Fruit fly (Drosophila melanogaster): ENCODE results near the gene RpL32.
A peak's percentile ranks its signal among the peaks of the same experiment; 100 is the strongest.

Gene RpL32

dm6 chr3R:30046029-30047001 lies at the start of gene RpL32, which contains the start of gene CG7943:
TSS of gene RpL32 (minus strand) at chr3R:30046161.
TSS of gene CG7943 (plus strand) at chr3R:30046470.
- peak; percentile 87 for TF ChIP-seq CG33017 (tag; optimal IDR thresholded peaks at IDR 0.05)
- TF ChIP-seq Hr96 (GFP tag; optimal IDR thresholded peaks at IDR 0.05): peak; percentile 99
- peak; percentile 91 for TF ChIP-seq Clk (GFP tag; optimal IDR thresholded peaks at IDR 0.05)
- TF ChIP-seq bab1 (GFP tag; optimal IDR thresholded peaks at IDR 0.05): peak; percentile 97
- TF ChIP-seq CG7045 (GFP tag; optimal IDR thresholded peaks at IDR 0.05): peak; percentile 93
- TF ChIP-seq CG7101 (tag; optimal IDR thresholded peaks at IDR 0.05): peak; percentile 94
- TF ChIP-seq pad (GFP tag; optimal IDR thresholded peaks at IDR 0.05): peak; percentile 86
- TF ChIP-seq ovo (GFP tag; optimal IDR thresholded peaks at IDR 0.05): peak; percentile 96
- TF ChIP-seq kay (GFP tag; ENCODE audit: borderline replicate concordance): no peak
- peak; percentile 97 for TF ChIP-seq Crg-1 (GFP tag; optimal IDR thresholded peaks at IDR 0.05)
- peak; percentile 98 for TF ChIP-seq toe (GFP tag; optimal IDR thresholded peaks at IDR 0.05)
- peak; percentile 96 for TF ChIP-seq CG1620 (GFP tag; optimal IDR thresholded peaks at IDR 0.05)
- no peak for TF ChIP-seq cnc (optimal IDR thresholded peaks at IDR 0.05)
- peak; percentile 95 for TF ChIP-seq Mnt (GFP tag; optimal IDR thresholded peaks at IDR 0.05)
- TF ChIP-seq CG12768 (GFP tag; optimal IDR thresholded peaks at IDR 0.05): peak; percentile 94
- no peak for TF ChIP-seq CG5204 (GFP tag; optimal IDR thresholded peaks at IDR 0.05)
- peak; percentile 85 for TF ChIP-seq tj (GFP tag; optimal IDR thresholded peaks at IDR 0.05)
- peak; percentile 85 for TF ChIP-seq CG14711 (tag; optimal IDR thresholded peaks at IDR 0.05)
- peak; percentile 97 for TF ChIP-seq CG11617 (GFP tag; optimal IDR thresholded peaks at IDR 0.05)
- peak; percentile 62 for TF ChIP-seq cic (GFP tag; optimal IDR thresholded peaks at IDR 0.05)

dm6 chr3R:30095381-30095780 lies 49.4 kb upstream of the RpL32 start:
- TF ChIP-seq CG5204 (GFP tag; optimal IDR thresholded peaks at IDR 0.05) (no peak), toe (GFP tag; optimal IDR thresholded peaks at IDR 0.05) (no peak), tj (GFP tag; optimal IDR thresholded peaks at IDR 0.05) (no peak), CG11617 (GFP tag; optimal IDR thresholded peaks at IDR 0.05) (no peak), Mnt (GFP tag; optimal IDR thresholded peaks at IDR 0.05) (no peak), CG7045 (GFP tag; optimal IDR thresholded peaks at IDR 0.05) (no peak), CG7101 (tag; optimal IDR thresholded peaks at IDR 0.05) (no peak), bab1 (GFP tag; optimal IDR thresholded peaks at IDR 0.05) (no peak), CG12768 (GFP tag; optimal IDR thresholded peaks at IDR 0.05) (no peak), cic (GFP tag; optimal IDR thresholded peaks at IDR 0.05) (no peak), Crg-1 (GFP tag; optimal IDR thresholded peaks at IDR 0.05) (no peak), kay (GFP tag; ENCODE audit: borderline replicate concordance) (no peak), pad (GFP tag; optimal IDR thresholded peaks at IDR 0.05) (no peak), Clk (GFP tag; optimal IDR thresholded peaks at IDR 0.05) (no peak), CG1620 (GFP tag; optimal IDR thresholded peaks at IDR 0.05) (no peak), CG33017 (tag; optimal IDR thresholded peaks at IDR 0.05) (no peak), CG14711 (tag; optimal IDR thresholded peaks at IDR 0.05) (no peak), Hr96 (GFP tag; optimal IDR thresholded peaks at IDR 0.05) (no peak), cnc (optimal IDR thresholded peaks at IDR 0.05) (no peak)

dm6 chr3R:30092700-30093044 lies 46.7 kb upstream of the RpL32 start:
- TF ChIP-seq CG1620 (GFP tag; optimal IDR thresholded peaks at IDR 0.05) (no peak), CG33017 (tag; optimal IDR thresholded peaks at IDR 0.05) (no peak), CG12768 (GFP tag; optimal IDR thresholded peaks at IDR 0.05) (no peak), CG14711 (tag; optimal IDR thresholded peaks at IDR 0.05) (no peak), ovo (GFP tag; optimal IDR thresholded peaks at IDR 0.05) (no peak), CG5204 (GFP tag; optimal IDR thresholded peaks at IDR 0.05) (no peak), CG11617 (GFP tag; optimal IDR thresholded peaks at IDR 0.05) (no peak), cic (GFP tag; optimal IDR thresholded peaks at IDR 0.05) (no peak), bab1 (GFP tag; optimal IDR thresholded peaks at IDR 0.05) (no peak)

- no peak for TF ChIP-seq Clk (GFP tag; optimal IDR thresholded peaks at IDR 0.05)
- no peak for TF ChIP-seq CG7101 (tag; optimal IDR thresholded peaks at IDR 0.05)
- TF ChIP-seq Mnt (GFP tag; optimal IDR thresholded peaks at IDR 0.05): no peak
- peak; percentile 54 for TF ChIP-seq kay (GFP tag; ENCODE audit: borderline replicate concordance)
- TF ChIP-seq CG11617 (GFP tag; optimal IDR thresholded peaks at IDR 0.05): no peak
- TF ChIP-seq toe (GFP tag; optimal IDR thresholded peaks at IDR 0.05): no peak
- TF ChIP-seq tj (GFP tag; optimal IDR thresholded peaks at IDR 0.05): no peak
- TF ChIP-seq CG33017 (tag; optimal IDR thresholded peaks at IDR 0.05): no peak
- no peak for TF ChIP-seq bab1 (GFP tag; optimal IDR thresholded peaks at IDR 0.05)
These were observed 46.1 kb upstream of the RpL32 start for dm6 chr3R:30091795-30092699.

dm6 chr3R:30090261-30091006 lies 44.5 kb upstream of the RpL32 start:
- TF ChIP-seq CG7045 (GFP tag; optimal IDR thresholded peaks at IDR 0.05) (peak; percentile 21), CG12768 (GFP tag; optimal IDR thresholded peaks at IDR 0.05) (no peak), cnc (optimal IDR thresholded peaks at IDR 0.05) (no peak)

Measured in whole organism, adult.